Worm (Caenorhabditis elegans) whole organism, L4/young adult: ENCODE results near the gene ZK1127.4.

Experiments used
- W03F9.2 ChIP-seq: fragments of 150-350 bp; optimal IDR thresholded peaks from 2 replicates; lab custom pipeline; 2014; ENCODE audit warnings: missing biosample characterization, missing genetic modification characterization
- dao-5 ChIP-seq: sonication (generic microtip); optimal IDR thresholded peaks from 2 replicates; lab custom pipeline; 2016; ENCODE audit warnings: missing genotype, missing genetic modification characterization, moderate library complexity, missing compliant biosample characterization
- him-1 ChIP-seq: sonication (generic microtip); optimal IDR thresholded peaks from 2 replicates; lab custom pipeline; 2016; ENCODE audit warnings: missing genotype, missing genetic modification reagents, missing genetic modification characterization, missing compliant biosample characterization

DNA sequence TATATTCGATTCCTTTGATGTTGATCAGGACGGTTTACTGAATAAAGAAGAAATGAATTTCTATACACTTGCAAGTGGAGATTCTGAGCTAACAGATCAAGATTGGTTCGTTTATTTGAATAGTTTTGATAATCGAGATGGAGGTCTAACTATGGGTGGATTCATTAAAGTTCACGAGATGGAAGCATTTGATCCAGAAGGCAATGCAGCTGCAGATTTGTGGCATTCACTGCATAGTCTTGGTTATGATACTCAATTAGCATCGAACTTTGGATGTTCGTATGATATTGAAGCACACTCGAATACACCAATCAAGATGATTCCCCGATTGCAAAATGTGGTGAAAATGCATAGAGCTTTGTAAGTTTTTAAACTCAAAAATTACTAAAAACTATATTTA lies 42.2 kb downstream of the ZK1127.4 start:
- TF ChIP-seq him-1 (tag; lab: Kevin White, UChicago) (no peak), W03F9.2 (tag; lab: Kevin White, UChicago) (no peak), dao-5 (tag; lab: Kevin White, UChicago) (no peak)
